Fruit fly (Drosophila melanogaster) whole organism, pupa: ENCODE data around the gene Sh.

ENCODE experiments used
- CG10348 ChIP-seq: fragments of 200-800 bp; sonication (Bioruptor generic); IDR thresholded peaks from 2 replicates; pipeline ENCODE4 v1.3.6; 2022; ENCODE audit warnings: missing biosample characterization, missing genetic modification characterization
- CG12605 ChIP-seq: fragments of 200-800 bp; sonication (Bioruptor generic); IDR thresholded peaks from 2 replicates; pipeline ENCODE4 v1.3.6; 2022; ENCODE audit warnings: missing biosample characterization, missing genetic modification characterization
- CG13204 ChIP-seq: fragments of 200-800 bp; sonication (Bioruptor generic); optimal IDR thresholded peaks from 2 replicates; lab custom pipeline; 2018; ENCODE audit warnings: missing biosample characterization, mild to moderate bottlenecking, missing genetic modification characterization, moderate library complexity
- CG14655 ChIP-seq: fragments of 200-800 bp; sonication (Bioruptor generic); optimal IDR thresholded peaks from 3 replicates; lab custom pipeline; 2017; ENCODE audit warnings: mild to moderate bottlenecking, missing biosample characterization, missing genetic modification reagents, missing genetic modification characterization
- CG15710 ChIP-seq: fragments of 200-800 bp; sonication (Bioruptor generic); optimal IDR thresholded peaks from 2 replicates; lab custom pipeline; 2018; ENCODE audit warnings: missing biosample characterization, mild to moderate bottlenecking, missing genetic modification characterization, moderate library complexity
- CG17806 ChIP-seq: fragments of 200-800 bp; sonication (Bioruptor generic); optimal IDR thresholded peaks from 2 replicates; lab custom pipeline; 2018; ENCODE audit warnings: missing biosample characterization, mild to moderate bottlenecking, missing genetic modification characterization, moderate library complexity
- CG32121 ChIP-seq: fragments of 200-800 bp; sonication (Bioruptor generic); IDR thresholded peaks from 2 replicates; pipeline ENCODE4 v1.3.6; 2022; ENCODE audit warnings: missing biosample characterization, missing genetic modification characterization
- CG34367 ChIP-seq: fragments of 200-800 bp; sonication (Bioruptor generic); optimal IDR thresholded peaks from 2 replicates; lab custom pipeline; 2018; ENCODE audit warnings: missing biosample characterization, mild to moderate bottlenecking, missing genetic modification characterization
- CG4496 ChIP-seq: fragments of 200-800 bp; sonication (Bioruptor generic); IDR thresholded peaks from 3 replicates; pipeline ENCODE4 v1.3.6; 2022; ENCODE audit warnings: missing biosample characterization, missing genetic modification characterization
- CG8159 ChIP-seq: fragments of 200-800 bp; sonication (Bioruptor generic); optimal IDR thresholded peaks from 3 replicates; lab custom pipeline; 2018; ENCODE audit warnings: missing biosample characterization, mild to moderate bottlenecking, missing genetic modification characterization, moderate library complexity
- CG8301 ChIP-seq: fragments of 200-800 bp; sonication (Bioruptor generic); optimal IDR thresholded peaks from 2 replicates; lab custom pipeline; 2018; ENCODE audit warnings: missing biosample characterization, mild to moderate bottlenecking, missing genetic modification characterization
- CG9948 ChIP-seq: fragments of 200-800 bp; sonication (Bioruptor generic); optimal IDR thresholded peaks from 2 replicates; lab custom pipeline; 2018; ENCODE audit warnings: missing biosample characterization, mild to moderate bottlenecking, missing genetic modification characterization, moderate library complexity
- D1 ChIP-seq: fragments of 200-800 bp; sonication (Bioruptor generic); optimal IDR thresholded peaks from 2 replicates; lab custom pipeline; 2018; ENCODE audit warnings: missing biosample characterization, mild to moderate bottlenecking, missing genetic modification characterization, moderate library complexity
- EcR ChIP-seq: fragments of 200-800 bp; sonication (Bioruptor generic); optimal IDR thresholded peaks from 3 replicates; lab custom pipeline; 2019; ENCODE audit warnings: missing biosample characterization, missing genetic modification characterization, mild to moderate bottlenecking, moderate library complexity, missing genetic modification reagents
- Ets98B ChIP-seq: fragments of 200-800 bp; sonication (Bioruptor generic); IDR thresholded peaks from 2 replicates; pipeline ENCODE4 v1.3.6; 2022; ENCODE audit warnings: missing biosample characterization, missing genetic modification characterization
- Pif1A ChIP-seq: fragments of 200-800 bp; sonication (Bioruptor generic); optimal IDR thresholded peaks from 3 replicates; lab custom pipeline; 2016; ENCODE audit warnings: missing biosample characterization, missing genetic modification characterization
- Pif1B ChIP-seq: fragments of 200-800 bp; sonication (Bioruptor generic); optimal IDR thresholded peaks from 3 replicates; lab custom pipeline; 2016; ENCODE audit warnings: missing biosample characterization, missing genetic modification characterization
- Snoo ChIP-seq: fragments of 200-800 bp; sonication (Bioruptor generic); optimal IDR thresholded peaks from 3 replicates; lab custom pipeline; 2017; ENCODE audit warnings: missing biosample characterization, mild to moderate bottlenecking, missing genetic modification characterization, inconsistent platforms
- fd96Ca ChIP-seq: fragments of 200-800 bp; sonication (Bioruptor generic); IDR thresholded peaks from 3 replicates; pipeline ENCODE4 v1.3.6; 2022; ENCODE audit warnings: missing biosample characterization, missing genetic modification characterization
- gl ChIP-seq: fragments of 200-800 bp; sonication (Bioruptor generic); optimal IDR thresholded peaks from 2 replicates; lab custom pipeline; 2018; ENCODE audit warnings: missing biosample characterization, mild to moderate bottlenecking, missing genetic modification characterization
- rn ChIP-seq: fragments of 200-800 bp; sonication (Bioruptor generic); IDR thresholded peaks from 2 replicates; pipeline ENCODE4 v1.3.6; 2022; ENCODE audit warnings: missing biosample characterization, missing genetic modification characterization

Gene Sh

dm6 chrX:18082674-18083073 lies 19.6 kb upstream of the Sh start:
- TF ChIP-seq CG13204 (GFP tag; lab: Kevin White, UChicago) (no peak), Snoo (no peak), CG4496 (no peak), rn (no peak), fd96Ca (GFP tag; lab: Robert Waterston, UW) (no peak), D1 (tag; lab: Kevin White, UChicago) (no peak), CG34367 (tag; lab: Kevin White, UChicago) (no peak), CG15710 (tag; lab: Kevin White, UChicago) (no peak), CG14655 (GFP tag; lab: Kevin White, UChicago) (no peak), CG12605 (no peak)

DNA sequence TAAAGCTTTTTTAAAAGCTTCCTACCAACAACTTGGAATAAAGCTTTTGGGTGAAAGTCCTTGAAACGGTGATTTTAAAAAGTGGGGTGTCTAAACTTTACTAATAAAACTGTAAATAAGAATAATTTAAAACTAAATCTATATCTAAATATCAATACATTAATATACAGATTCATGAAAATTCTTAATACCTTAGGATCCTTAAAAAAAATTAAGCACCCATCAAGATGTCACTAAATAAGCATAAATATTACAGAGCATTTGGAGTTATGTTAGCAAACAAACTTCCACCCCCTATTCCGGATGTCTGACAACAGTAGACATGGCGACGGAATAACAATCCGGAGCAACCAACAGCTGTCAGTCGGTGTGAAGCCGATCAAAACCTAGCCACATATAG lies 1.1 kb upstream of the Sh start, which contains the start of gene Dhc16F:
Dhc16F (plus strand) TSS at position 301 of the 400 bp plus-strand sequence.
- TF ChIP-seq Snoo (no peak), D1 (tag; lab: Kevin White, UChicago) (no peak), CG9948 (tag; lab: Kevin White, UChicago) (no peak), EcR (GFP tag; lab: Kevin White, UChicago) (no peak), CG32121 (GFP tag; lab: Robert Waterston, UW) (no peak), CG15710 (tag; lab: Kevin White, UChicago) (no peak), CG10348 (GFP tag; lab: Robert Waterston, UW) (no peak), CG8301 (tag; lab: Kevin White, UChicago) (no peak), Pif1B (GFP tag; lab: Kevin White, UChicago) (no peak), gl (tag; lab: Kevin White, UChicago) (no peak), CG4496 (no peak), CG14655 (GFP tag; lab: Kevin White, UChicago) (no peak), rn (no peak), CG17806 (tag; lab: Kevin White, UChicago) (no peak), Pif1A (no peak)
- TF ChIP-seq, all 21 proteins: peak for 0

dm6 chrX:18058108-18058507 lies 4.9 kb downstream of the Sh start:
- TF ChIP-seq CG8301 (tag; lab: Kevin White, UChicago) (no peak), CG34367 (tag; lab: Kevin White, UChicago) (no peak), D1 (tag; lab: Kevin White, UChicago) (no peak), Pif1A (no peak), CG8159 (tag; lab: Kevin White, UChicago) (no peak), Snoo (no peak), CG15710 (tag; lab: Kevin White, UChicago) (no peak), EcR (GFP tag; lab: Kevin White, UChicago) (no peak), Ets98B (no peak)

- TF ChIP-seq CG17806 (tag; lab: Kevin White, UChicago) (no peak), Pif1B (GFP tag; lab: Kevin White, UChicago) (no peak), CG14655 (GFP tag; lab: Kevin White, UChicago) (peak; percentile 52), D1 (tag; lab: Kevin White, UChicago) (no peak), CG34367 (tag; lab: Kevin White, UChicago) (no peak), Snoo (no peak), Pif1A (no peak), CG4496 (0 out of 3 replicates have a peak, but pooled peaks have one; percentile 31), CG10348 (GFP tag; lab: Robert Waterston, UW) (no peak), CG8159 (tag; lab: Kevin White, UChicago) (no peak), rn (no peak), EcR (GFP tag; lab: Kevin White, UChicago) (no peak), CG8301 (tag; lab: Kevin White, UChicago) (peak; percentile 19), CG15710 (tag; lab: Kevin White, UChicago) (no peak), CG32121 (GFP tag; lab: Robert Waterston, UW) (peak; percentile 50), fd96Ca (GFP tag; lab: Robert Waterston, UW) (0 out of 3 replicates have a peak, but pooled peaks have one; percentile 25), CG13204 (GFP tag; lab: Kevin White, UChicago) (no peak), CG9948 (tag; lab: Kevin White, UChicago) (no peak), gl (tag; lab: Kevin White, UChicago) (no peak), CG12605 (peak; percentile 44; the same call in 1 of the 2 replicates), Ets98B (peak; percentile 48; the same call in 1 of the 2 replicates)
Observed at dm6 chrX:18057202-18057601, 5.8 kb downstream of the Sh start.

dm6 chrX:18052135-18052534 lies 10.9 kb downstream of the Sh start:
- peak; percentile 5 for TF ChIP-seq CG13204 (GFP tag; lab: Kevin White, UChicago)
- TF ChIP-seq gl (tag; lab: Kevin White, UChicago): no peak

DNA sequence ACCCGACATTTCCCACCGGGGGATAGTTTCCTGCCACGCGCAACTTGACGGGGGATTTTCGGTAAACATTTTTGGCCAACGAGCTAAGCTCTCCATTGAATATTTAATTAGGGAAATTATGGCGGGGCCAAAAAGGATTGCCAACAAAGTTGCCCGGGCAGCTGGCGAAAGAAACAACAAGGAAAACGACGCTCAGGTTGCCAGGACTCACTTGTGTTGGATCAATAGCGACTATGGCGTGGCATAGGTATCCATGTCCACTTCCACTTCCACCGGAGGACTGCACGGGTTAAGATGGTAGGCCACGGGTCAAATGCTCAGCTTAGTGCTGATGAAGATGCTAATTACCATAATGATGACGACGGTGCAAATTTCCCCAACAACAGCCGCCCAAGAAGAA lies 19.4 kb downstream of the Sh start, which contains the start of gene CG15373:
CG15373 (plus strand) TSS at position 301 of the 400 bp plus-strand sequence.
- TF ChIP-seq CG13204 (GFP tag; lab: Kevin White, UChicago) (no peak), gl (tag; lab: Kevin White, UChicago) (no peak), CG10348 (GFP tag; lab: Robert Waterston, UW) (no peak), CG34367 (tag; lab: Kevin White, UChicago) (no peak), Pif1A (no peak), Pif1B (GFP tag; lab: Kevin White, UChicago) (no peak), EcR (GFP tag; lab: Kevin White, UChicago) (no peak), CG8159 (tag; lab: Kevin White, UChicago) (no peak), D1 (tag; lab: Kevin White, UChicago) (no peak), Ets98B (no peak), CG15710 (tag; lab: Kevin White, UChicago) (no peak), fd96Ca (GFP tag; lab: Robert Waterston, UW) (no peak), CG9948 (tag; lab: Kevin White, UChicago) (no peak), CG17806 (tag; lab: Kevin White, UChicago) (no peak)
